Worm (Caenorhabditis elegans) whole organism, mixed stage, embryonic: ENCODE measurements around the gene nex-4.

Experiments
- M03D4.4 ChIP-seq: sonication (generic microtip); optimal IDR thresholded peaks from 2 replicates; lab custom pipeline; 2017; ENCODE audit warnings: mild to moderate bottlenecking, missing genetic modification characterization, missing compliant biosample characterization
- bed-3 ChIP-seq: fragments of 200-800 bp; sonication (Bioruptor generic); optimal IDR thresholded peaks from 3 replicates; lab custom pipeline; 2018; ENCODE audit warnings: mild to moderate bottlenecking, missing genetic modification characterization, moderate library complexity, missing compliant biosample characterization
- blmp-1 ChIP-seq: fragments of 150-350 bp; optimal IDR thresholded peaks from 2 replicates; lab custom pipeline; 2014; ENCODE audit warnings: missing biosample characterization, missing genetic modification characterization
- ceh-39 ChIP-seq: fragments of 150-350 bp; optimal IDR thresholded peaks from 2 replicates; lab custom pipeline; 2014; ENCODE audit warnings: missing biosample characterization, missing genetic modification characterization
- ceh-43 ChIP-seq: fragments of 200-800 bp; sonication (Bioruptor generic); optimal IDR thresholded peaks from 2 replicates; lab custom pipeline; 2018; ENCODE audit warnings: mild to moderate bottlenecking, missing genetic modification characterization, moderate library complexity, missing compliant biosample characterization
- ceh-83 ChIP-seq: fragments of 200-800 bp; sonication (Bioruptor generic); optimal IDR thresholded peaks from 2 replicates; lab custom pipeline; 2018; ENCODE audit warnings: mild to moderate bottlenecking, missing genetic modification characterization, missing compliant biosample characterization
- ces-1 ChIP-seq: fragments of 150-350 bp; optimal IDR thresholded peaks from 2 replicates; lab custom pipeline; 2014; ENCODE audit warnings: missing biosample characterization, missing genetic modification reagents, missing genetic modification characterization
- cnd-1 ChIP-seq: fragments of 200-800 bp; sonication (Bioruptor generic); optimal IDR thresholded peaks from 2 replicates; lab custom pipeline; 2018; ENCODE audit warnings: mild to moderate bottlenecking, missing genetic modification characterization, missing compliant biosample characterization
- drap-1 ChIP-seq: fragments of 200-800 bp; sonication (Bioruptor generic); optimal IDR thresholded peaks from 3 replicates; lab custom pipeline; 2018; ENCODE audit warnings: mild to moderate bottlenecking, missing genetic modification characterization, missing compliant biosample characterization
- flh-1 ChIP-seq: fragments of 200-800 bp; sonication (Bioruptor generic); optimal IDR thresholded peaks from 2 replicates; lab custom pipeline; 2018; ENCODE audit warnings: mild to moderate bottlenecking, missing genetic modification characterization, moderate library complexity, missing compliant biosample characterization
- ham-2 ChIP-seq: fragments of 200-800 bp; sonication (Bioruptor generic); optimal IDR thresholded peaks from 2 replicates; lab custom pipeline; 2018; ENCODE audit warnings: mild to moderate bottlenecking, missing genetic modification characterization, missing compliant biosample characterization
- hlh-1 ChIP-seq: fragments of 150-350 bp; optimal IDR thresholded peaks from 2 replicates; lab custom pipeline; 2014; ENCODE audit warnings: missing biosample characterization, missing genetic modification reagents, missing genetic modification characterization
- lin-13 ChIP-seq: fragments of 150-350 bp; optimal IDR thresholded peaks from 2 replicates; lab custom pipeline; 2014; ENCODE audit warnings: missing biosample characterization, missing genetic modification characterization
- lin-32 ChIP-seq: fragments of 200-800 bp; sonication (Bioruptor generic); optimal IDR thresholded peaks from 2 replicates; lab custom pipeline; 2018; ENCODE audit warnings: mild to moderate bottlenecking, missing genetic modification characterization, missing compliant biosample characterization
- lsy-2 ChIP-seq: fragments of 150-350 bp; optimal IDR thresholded peaks from 2 replicates; lab custom pipeline; 2014; ENCODE audit warnings: missing biosample characterization, missing genetic modification characterization
- mab-5 ChIP-seq: fragments of 150-350 bp; optimal IDR thresholded peaks from 2 replicates; lab custom pipeline; 2014; ENCODE audit warnings: missing biosample characterization, missing genetic modification characterization
- mep-1 ChIP-seq: fragments of 150-350 bp; optimal IDR thresholded peaks from 2 replicates; lab custom pipeline; 2017; ENCODE audit warnings: missing biosample characterization, missing genetic modification reagents, missing genetic modification characterization, inconsistent platforms
- nhr-12 ChIP-seq: fragments of 150-350 bp; optimal IDR thresholded peaks from 2 replicates; lab custom pipeline; 2014; ENCODE audit warnings: missing biosample characterization, missing genetic modification characterization
- nhr-2 ChIP-seq: fragments of 150-350 bp; optimal IDR thresholded peaks from 2 replicates; lab custom pipeline; 2014; ENCODE audit warnings: missing biosample characterization, missing genetic modification characterization
- nhr-28 ChIP-seq: fragments of 150-350 bp; optimal IDR thresholded peaks from 2 replicates; lab custom pipeline; 2014; ENCODE audit warnings: missing biosample characterization, missing genetic modification characterization
- nhr-76 ChIP-seq: sonication (generic microtip); optimal IDR thresholded peaks from 2 replicates; lab custom pipeline; 2017; ENCODE audit warnings: missing biosample characterization, missing genetic modification characterization
- pha-4 ChIP-seq: fragments of 150-350 bp; optimal IDR thresholded peaks from 2 replicates; lab custom pipeline; 2018; ENCODE audit warnings: missing biosample characterization, missing genetic modification reagents, missing genetic modification characterization
- sem-2 ChIP-seq: fragments of 200-800 bp; sonication (Bioruptor generic); optimal IDR thresholded peaks from 2 replicates; lab custom pipeline; 2018; ENCODE audit warnings: mild to moderate bottlenecking, missing genetic modification characterization, missing compliant biosample characterization
- snpc-4 ChIP-seq: fragments of 150-350 bp; optimal IDR thresholded peaks from 2 replicates; lab custom pipeline; 2014; ENCODE audit warnings: missing biosample characterization, missing genetic modification characterization
- sptf-1 ChIP-seq: sonication (generic microtip); optimal IDR thresholded peaks from 2 replicates; lab custom pipeline; 2017; ENCODE audit warnings: mild to moderate bottlenecking, missing genetic modification characterization, moderate library complexity, missing compliant biosample characterization
- unc-120 ChIP-seq: sonication (generic microtip); optimal IDR thresholded peaks from 2 replicates; lab custom pipeline; 2017; ENCODE audit warnings: missing genetic modification characterization, missing compliant biosample characterization; ENCODE audit not compliant: poor library complexity, severe bottlenecking
- unc-39 ChIP-seq: fragments of 150-350 bp; optimal IDR thresholded peaks from 2 replicates; lab custom pipeline; 2014; ENCODE audit warnings: missing biosample characterization, missing genetic modification characterization
- unc-62 ChIP-seq: fragments of 150-350 bp; optimal IDR thresholded peaks from 2 replicates; lab custom pipeline; 2014; ENCODE audit warnings: missing biosample characterization, missing genetic modification reagents, missing genetic modification characterization
- zip-8 ChIP-seq: fragments of 150-350 bp; optimal IDR thresholded peaks from 2 replicates; lab custom pipeline; 2014; ENCODE audit warnings: missing biosample characterization, missing genetic modification characterization

The nex-4 gene

ce11 chrV:4884490-4884889 lies 33.3 kb downstream of the nex-4 start, which contains the start of gene T19H12.12:
TSS of gene T19H12.12 (plus strand) at chrV:4884790.
- TF ChIP-seq ham-2 (GFP tag; lab: Kevin White, UChicago), result no peak
- no peak for TF ChIP-seq nhr-76 (tag; lab: Kevin White, UChicago)
- no peak for TF ChIP-seq ces-1 (GFP tag; lab: Kevin White, UChicago)
- TF ChIP-seq M03D4.4 (tag; lab: Kevin White, UChicago), result no peak
- no peak for TF ChIP-seq lin-13
- no peak for TF ChIP-seq hlh-1
- no peak for TF ChIP-seq ceh-83
- TF ChIP-seq mab-5, result no peak
- TF ChIP-seq ceh-39 (tag; lab: Kevin White, UChicago), result no peak
- no peak for TF ChIP-seq mep-1 (tag; lab: Kevin White, UChicago)
- TF ChIP-seq cnd-1 (tag; lab: Kevin White, UChicago), result no peak
- no peak for TF ChIP-seq unc-39

ce11 chrV:4885372-4885771 lies 34.1 kb downstream of the nex-4 start, which contains the start of gene T19H12.3:
TSS of gene T19H12.3 (plus strand) at chrV:4885672.
- TF ChIP-seq sptf-1 (tag; lab: Kevin White, UChicago), result no peak
- no peak for TF ChIP-seq blmp-1
- TF ChIP-seq ceh-43, result no peak
- no peak for TF ChIP-seq lsy-2 (tag; lab: Kevin White, UChicago)
- TF ChIP-seq pha-4 (tag; lab: Kevin White, UChicago), result no peak
- no peak for TF ChIP-seq sem-2 (GFP tag; lab: Kevin White, UChicago)
- no peak for TF ChIP-seq flh-1 (GFP tag; lab: Kevin White, UChicago)
- TF ChIP-seq cnd-1 (tag; lab: Kevin White, UChicago), result no peak
- no peak for TF ChIP-seq unc-39
- TF ChIP-seq nhr-12 (tag; lab: Kevin White, UChicago), result no peak
- no peak for TF ChIP-seq lin-13
- no peak for TF ChIP-seq drap-1
- no peak for TF ChIP-seq ceh-83
- TF ChIP-seq ces-1 (GFP tag; lab: Kevin White, UChicago), result no peak
- TF ChIP-seq ceh-39 (tag; lab: Kevin White, UChicago), result no peak
- TF ChIP-seq zip-8 (tag; lab: Kevin White, UChicago), result no peak

ce11 chrV:4889477-4889876 lies 38.2 kb downstream of the nex-4 start, which contains the start of gene ugt-12:
TSS of gene ugt-12 (minus strand) at chrV:4889629.
- TF ChIP-seq snpc-4 (tag; lab: Kevin White, UChicago) (no peak), sptf-1 (tag; lab: Kevin White, UChicago) (no peak), nhr-2 (tag; lab: Kevin White, UChicago) (no peak), unc-62 (GFP tag; lab: Kevin White, UChicago) (no peak), nhr-28 (tag; lab: Kevin White, UChicago) (no peak), sem-2 (GFP tag; lab: Kevin White, UChicago) (no peak), ceh-39 (tag; lab: Kevin White, UChicago) (no peak), unc-120 (tag; lab: Kevin White, UChicago) (no peak), nhr-12 (tag; lab: Kevin White, UChicago) (no peak), mep-1 (tag; lab: Kevin White, UChicago) (no peak), pha-4 (tag; lab: Kevin White, UChicago) (no peak), unc-39 (no peak), M03D4.4 (tag; lab: Kevin White, UChicago) (no peak), zip-8 (tag; lab: Kevin White, UChicago) (no peak), ceh-43 (no peak), lin-32 (GFP tag; lab: Kevin White, UChicago) (no peak), nhr-76 (tag; lab: Kevin White, UChicago) (no peak)

- TF ChIP-seq lsy-2 (tag; lab: Kevin White, UChicago) (peak; percentile 50), nhr-12 (tag; lab: Kevin White, UChicago) (no peak), flh-1 (GFP tag; lab: Kevin White, UChicago) (no peak), blmp-1 (no peak), cnd-1 (tag; lab: Kevin White, UChicago) (no peak), nhr-76 (tag; lab: Kevin White, UChicago) (no peak)
Observed at ce11 chrV:4889976-4890479, 38.8 kb downstream of the nex-4 start, which contains the start of gene T19H12.2. TSS of gene T19H12.2 (plus strand) at chrV:4890429.

DNA sequence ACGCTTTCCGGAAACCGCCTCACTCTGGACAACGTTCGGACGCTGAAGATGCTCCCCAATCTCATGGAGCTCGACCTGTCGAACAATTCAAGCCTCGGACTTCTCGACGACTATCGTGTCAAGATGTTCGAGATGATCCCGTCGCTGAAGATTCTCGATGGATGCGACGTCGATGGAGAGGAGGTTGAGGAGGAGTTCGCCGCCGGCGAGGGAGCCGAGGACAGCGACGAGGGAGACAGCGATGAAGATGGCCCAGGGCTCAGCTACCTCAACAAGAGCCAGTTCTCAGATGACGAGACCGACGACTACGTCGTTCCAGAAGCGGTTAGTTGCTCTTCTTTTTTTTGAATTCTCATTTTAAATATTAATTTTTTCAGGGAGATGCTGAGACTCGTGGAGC lies 39.5 kb downstream of the nex-4 start:
- no peak for TF ChIP-seq nhr-2 (tag; lab: Kevin White, UChicago)
- no peak for TF ChIP-seq bed-3
- no peak for TF ChIP-seq ceh-39 (tag; lab: Kevin White, UChicago)
- TF ChIP-seq unc-120 (tag; lab: Kevin White, UChicago), result no peak
- TF ChIP-seq sptf-1 (tag; lab: Kevin White, UChicago), result no peak
- no peak for TF ChIP-seq drap-1
- no peak for TF ChIP-seq nhr-28 (tag; lab: Kevin White, UChicago)
- TF ChIP-seq blmp-1, result no peak
- TF ChIP-seq ces-1 (GFP tag; lab: Kevin White, UChicago), result no peak
- no peak for TF ChIP-seq unc-39
